Fruit fly (Drosophila melanogaster): ENCODE measurements around the gene CG44227.

CG44227 gene

dm6 chr3R:8652731-8653130 is 32.2 kb downstream of the CG44227 start, which contains the start of the genes Sys1 and Dhod (continued):
- peak; percentile 61 to 75 for TF ChIP-seq Pdp1 (GFP tag; optimal IDR thresholded peaks at IDR 0.05)
- TF ChIP-seq CG7556 (GFP tag; optimal IDR thresholded peaks at IDR 0.05) = peak; percentile 33
- TF ChIP-seq H2.0 (GFP tag; IDR thresholded peaks at IDR 0.05) = peak; percentile 56
- TF ChIP-seq sc (optimal IDR thresholded peaks at IDR 0.05) = no peak
- no peak for TF ChIP-seq sc (GFP tag; optimal IDR thresholded peaks at IDR 0.05)
- peak; percentile 53 for TF ChIP-seq CG17186 (GFP tag; optimal IDR thresholded peaks at IDR 0.05)
- peak; percentile 2 for TF ChIP-seq crc (GFP tag; optimal IDR thresholded peaks at IDR 0.05)
- TF ChIP-seq CG6254 (GFP tag; optimal IDR thresholded peaks at IDR 0.05) = peak; percentile 12
- peak; percentile 60 for TF ChIP-seq CG32772 (GFP tag; IDR thresholded peaks at IDR 0.05)
- peak; percentile 68; the same call in 2 of the 3 replicates for TF ChIP-seq CG17361 (GFP tag; IDR thresholded peaks at IDR 0.05)
- no peak for TF ChIP-seq da (GFP tag; optimal IDR thresholded peaks at IDR 0.05)
- peak; percentile 87 for TF ChIP-seq knrl (GFP tag; IDR thresholded peaks at IDR 0.05; ENCODE audit: partially characterized antibody)
- TF ChIP-seq tll (GFP tag; optimal IDR thresholded peaks at IDR 0.05) = peak in 1 of 2 experiments; percentile 25
- peak; percentile 65 for TF ChIP-seq Fer1 (GFP tag; optimal IDR thresholded peaks at IDR 0.05)
- no peak for TF ChIP-seq Tbp (GFP tag; optimal IDR thresholded peaks at IDR 0.05)
- peak; percentile 43; the same call in 1 of the 2 replicates for TF ChIP-seq wdn (GFP tag; IDR thresholded peaks at IDR 0.05)
- peak; percentile 59 for TF ChIP-seq Hr3 (GFP tag; optimal IDR thresholded peaks at IDR 0.05)
- TF ChIP-seq Oli (tag; optimal IDR thresholded peaks at IDR 0.05) = no peak
- peak; percentile 58 for TF ChIP-seq nmo (GFP tag; optimal IDR thresholded peaks at IDR 0.05)
- TF ChIP-seq CG8359 (GFP tag; optimal IDR thresholded peaks at IDR 0.05; ENCODE audit: borderline replicate concordance) = no peak
- peak; percentile 74 for TF ChIP-seq CG3995 (GFP tag; optimal IDR thresholded peaks at IDR 0.05)
- TF ChIP-seq CG13123 (GFP tag; optimal IDR thresholded peaks at IDR 0.05) = peak; percentile 46
- peak; percentile 64 for TF ChIP-seq CG15269 (tag; optimal IDR thresholded peaks at IDR 0.05)
- no peak for TF ChIP-seq CkIIα-i1 (GFP tag; IDR thresholded peaks at IDR 0.05)
- peak; percentile 40 for TF ChIP-seq Fer3 (tag; optimal IDR thresholded peaks at IDR 0.05)
- TF ChIP-seq tap (tag; optimal IDR thresholded peaks at IDR 0.05) = peak; percentile 28
- TF ChIP-seq Dref (GFP tag; IDR thresholded peaks at IDR 0.05) = peak; percentile 68
- no peak for TF ChIP-seq Sry-β (GFP tag; optimal IDR thresholded peaks at IDR 0.05)
- no peak for TF ChIP-seq CG3407 (GFP tag; optimal IDR thresholded peaks at IDR 0.05)
- TF ChIP-seq zen (tag; optimal IDR thresholded peaks at IDR 0.05) = peak; percentile 41
- TF ChIP-seq dmrt99B (tag; optimal IDR thresholded peaks at IDR 0.05) = peak; percentile 28
- peak; percentile 83; the same call in 2 of the 3 replicates for TF ChIP-seq zen2 (GFP tag; IDR thresholded peaks at IDR 0.05; ENCODE audit: partially characterized antibody)
- peak; percentile 49; the same call in 1 of the 3 replicates for TF ChIP-seq CG11695 (GFP tag; IDR thresholded peaks at IDR 0.05)
- TF ChIP-seq CG16815 (GFP tag; optimal IDR thresholded peaks at IDR 0.05) = peak; percentile 16
- TF ChIP-seq Sin3A (optimal IDR thresholded peaks at IDR 0.05) = peak; percentile 45
- TF ChIP-seq gcm2 (GFP tag; optimal IDR thresholded peaks at IDR 0.05) = no peak
- TF ChIP-seq CG2129 (GFP tag; IDR thresholded peaks at IDR 0.05; ENCODE audit: partially characterized antibody) = peak; percentile 86
- peak; percentile 83 for TF ChIP-seq HLH4C (GFP tag; IDR thresholded peaks at IDR 0.05; ENCODE audit: partially characterized antibody)
- TF ChIP-seq Usf (GFP tag; optimal IDR thresholded peaks at IDR 0.05) = no peak
- peak; percentile 53 for TF ChIP-seq CG8924 (tag; optimal IDR thresholded peaks at IDR 0.05)
- TF ChIP-seq h (optimal IDR thresholded peaks at IDR 0.05) = no peak
- TF ChIP-seq CG3281 (GFP tag; optimal IDR thresholded peaks at IDR 0.05) = peak; percentile 55
- TF ChIP-seq wek (GFP tag; optimal IDR thresholded peaks at IDR 0.05) = no peak
- TF ChIP-seq z (GFP tag; IDR thresholded peaks at IDR 0.05) = no peak
- no peak for TF ChIP-seq CG12071 (GFP tag; optimal IDR thresholded peaks at IDR 0.05)
- TF ChIP-seq CG2116 (GFP tag; optimal IDR thresholded peaks at IDR 0.05) = peak; percentile 81
- TF ChIP-seq fd102C (GFP tag; optimal IDR thresholded peaks at IDR 0.05) = no peak
- TF ChIP-seq B-H2 (GFP tag; optimal IDR thresholded peaks at IDR 0.05) = peak; percentile 54
- no peak for TF ChIP-seq CG6654 (GFP tag; optimal IDR thresholded peaks at IDR 0.05)
- peak; percentile 91 for TF ChIP-seq CG6689 (GFP tag; IDR thresholded peaks at IDR 0.05)
- TF ChIP-seq CG5953 (GFP tag; IDR thresholded peaks at IDR 0.05) = no peak
